Comparison of ENCODE assay signal across 1 fruit fly cellular context in genomic region chr3R:6816272-6816980, dm6.
TF ChIP-seq lines count a peak whose summit lies in the region.

No protein-coding gene starts in this region.

TF ChIP-seq in whole organism, embryonic, 481 proteins besides CTCF, POLR2A, EP300 and RAD21 (continued from another document and continues in another):
- TF ChIP-seq inv (GFP tag; IDR thresholded peaks at IDR 0.05; lab: Robert Waterston, UW; ENCODE audit: partially characterized antibody) = no peak
- peak; percentile 49; the same call in 1 of the 2 replicates for TF ChIP-seq Bgb (GFP tag; IDR thresholded peaks at IDR 0.05; lab: Robert Waterston, UW; ENCODE audit: partially characterized antibody)
- TF ChIP-seq Fer3 (tag; optimal IDR thresholded peaks at IDR 0.05; lab: Kevin White, UChicago) = no peak
- TF ChIP-seq CG11723 (GFP tag; optimal IDR thresholded peaks at IDR 0.05; lab: Kevin White, UChicago) = no peak
- no peak for TF ChIP-seq CG17359 (tag; optimal IDR thresholded peaks at IDR 0.05; lab: Kevin White, UChicago)
- peak; percentile 63 for TF ChIP-seq pros (GFP tag; optimal IDR thresholded peaks at IDR 0.05; lab: Kevin White, UChicago)
- TF ChIP-seq Blimp-1 (GFP tag; optimal IDR thresholded peaks at IDR 0.05; lab: Kevin White, UChicago) = peak; percentile 15
- no peak for TF ChIP-seq Bdp1 (GFP tag; optimal IDR thresholded peaks at IDR 0.05; lab: Kevin White, UChicago)
- peak; percentile 0 for TF ChIP-seq CG6813 (GFP tag; optimal IDR thresholded peaks at IDR 0.05; lab: Kevin White, UChicago)
- no peak for TF ChIP-seq CG11093 (GFP tag; IDR thresholded peaks at IDR 0.05; lab: Robert Waterston, UW)
- peak; percentile 14 for TF ChIP-seq CG16815 (GFP tag; optimal IDR thresholded peaks at IDR 0.05; lab: Kevin White, UChicago)
- TF ChIP-seq tx (GFP tag; optimal IDR thresholded peaks at IDR 0.05; lab: Kevin White, UChicago) = no peak
- peak; percentile 13 for TF ChIP-seq bcd (GFP tag; optimal IDR thresholded peaks at IDR 0.05; lab: Kevin White, UChicago)
- TF ChIP-seq CG6689 (GFP tag; IDR thresholded peaks at IDR 0.05; lab: Robert Waterston, UW) = 0 out of 2 replicates have a peak, but pooled peaks have one; percentile 10
- TF ChIP-seq stwl (tag; optimal IDR thresholded peaks at IDR 0.05; lab: Kevin White, UChicago) = no peak
- TF ChIP-seq CG12942 (GFP tag; optimal IDR thresholded peaks at IDR 0.05; lab: Kevin White, UChicago) = peak; percentile 6
- TF ChIP-seq ind (GFP tag; optimal IDR thresholded peaks at IDR 0.05; lab: Kevin White, UChicago) = no peak
- TF ChIP-seq CG34422 (GFP tag; IDR thresholded peaks at IDR 0.05; lab: Robert Waterston, UW) = no peak
- no peak for TF ChIP-seq CG18476 (GFP tag; optimal IDR thresholded peaks at IDR 0.05; lab: Kevin White, UChicago)
- TF ChIP-seq p53 (GFP tag; optimal IDR thresholded peaks at IDR 0.05; lab: Kevin White, UChicago) = no peak
- TF ChIP-seq Usf (GFP tag; optimal IDR thresholded peaks at IDR 0.05; lab: Kevin White, UChicago) = no peak
- peak; percentile 8 for TF ChIP-seq Kr (GFP tag; optimal IDR thresholded peaks at IDR 0.05; lab: Kevin White, UChicago)
- no peak for TF ChIP-seq CG12219 (GFP tag; optimal IDR thresholded peaks at IDR 0.05; lab: Kevin White, UChicago)
- TF ChIP-seq cwo (GFP tag; optimal IDR thresholded peaks at IDR 0.05; lab: Kevin White, UChicago) = no peak
- no peak for TF ChIP-seq CG3847 (GFP tag; IDR thresholded peaks at IDR 0.05; lab: Robert Waterston, UW)
- no peak for TF ChIP-seq trh (GFP tag; optimal IDR thresholded peaks at IDR 0.05; lab: Kevin White, UChicago)
- peak; percentile 41 for TF ChIP-seq pfk (GFP tag; optimal IDR thresholded peaks at IDR 0.05; lab: Kevin White, UChicago)
- TF ChIP-seq CG33213 (GFP tag; optimal IDR thresholded peaks at IDR 0.05; lab: Kevin White, UChicago) = no peak
- no peak for TF ChIP-seq Doc2 (GFP tag; IDR thresholded peaks at IDR 0.05; lab: Robert Waterston, UW)
- no peak for TF ChIP-seq CG7928 (GFP tag; optimal IDR thresholded peaks at IDR 0.05; lab: Kevin White, UChicago)
- TF ChIP-seq Dbx (GFP tag; IDR thresholded peaks at IDR 0.05; lab: Robert Waterston, UW) = no peak
- TF ChIP-seq lbe (GFP tag; optimal IDR thresholded peaks at IDR 0.05; lab: Kevin White, UChicago) = no peak
- peak; percentile 42 for TF ChIP-seq CG12391 (tag; optimal IDR thresholded peaks at IDR 0.05; lab: Kevin White, UChicago)
- TF ChIP-seq her (GFP tag; optimal IDR thresholded peaks at IDR 0.05; lab: Kevin White, UChicago) = peak; percentile 17
- TF ChIP-seq crc (GFP tag; optimal IDR thresholded peaks at IDR 0.05; lab: Kevin White, UChicago) = no peak
- TF ChIP-seq CG3163 (GFP tag; optimal IDR thresholded peaks at IDR 0.05; lab: Kevin White, UChicago) = peak; percentile 5
- TF ChIP-seq CG10431 (GFP tag; optimal IDR thresholded peaks at IDR 0.05; lab: Kevin White, UChicago) = no peak
- TF ChIP-seq HLH3B (GFP tag; IDR thresholded peaks at IDR 0.05; lab: Robert Waterston, UW) = no peak
- peak; percentile 24 for TF ChIP-seq CG13894 (tag; optimal IDR thresholded peaks at IDR 0.05; lab: Kevin White, UChicago)
- no peak for TF ChIP-seq CG10321 (GFP tag; IDR thresholded peaks at IDR 0.05; lab: Robert Waterston, UW)
- TF ChIP-seq H2.0 (GFP tag; IDR thresholded peaks at IDR 0.05; lab: Robert Waterston, UW) = no peak
- no peak for TF ChIP-seq aop (GFP tag; IDR thresholded peaks at IDR 0.05; lab: Robert Waterston, UW)
- no peak for TF ChIP-seq da (GFP tag; optimal IDR thresholded peaks at IDR 0.05; lab: Kevin White, UChicago)
- peak; percentile 52 for TF ChIP-seq CG11504 (tag; optimal IDR thresholded peaks at IDR 0.05; lab: Kevin White, UChicago)
- TF ChIP-seq CG4730 (GFP tag; IDR thresholded peaks at IDR 0.05; lab: Robert Waterston, UW) = no peak
- TF ChIP-seq CG8765 (GFP tag; IDR thresholded peaks at IDR 0.05; lab: Robert Waterston, UW) = no peak
- no peak for TF ChIP-seq exex (tag; optimal IDR thresholded peaks at IDR 0.05; lab: Kevin White, UChicago)
- no peak for TF ChIP-seq CG14441 (GFP tag; IDR thresholded peaks at IDR 0.05; lab: Robert Waterston, UW)
- no peak for TF ChIP-seq Lhr (GFP tag; optimal IDR thresholded peaks at IDR 0.05; lab: Kevin White, UChicago)
- peak; percentile 4; the same call in 2 of the 3 replicates for TF ChIP-seq zfh1 (GFP tag; IDR thresholded peaks at IDR 0.05; lab: Robert Waterston, UW)
- peak; percentile 43 for TF ChIP-seq CG2678 (tag; optimal IDR thresholded peaks at IDR 0.05; lab: Kevin White, UChicago)
- no peak for TF ChIP-seq CG12236 (GFP tag; optimal IDR thresholded peaks at IDR 0.05; lab: Kevin White, UChicago)
- no peak for TF ChIP-seq Atf6 (GFP tag; IDR thresholded peaks at IDR 0.05; lab: Robert Waterston, UW)
- no peak for TF ChIP-seq CG18011 (GFP tag; optimal IDR thresholded peaks at IDR 0.05; lab: Kevin White, UChicago)
- TF ChIP-seq Optix (GFP tag; IDR thresholded peaks at IDR 0.05; lab: Robert Waterston, UW) = no peak
- peak; percentile 1 for TF ChIP-seq CG15514 (GFP tag; optimal IDR thresholded peaks at IDR 0.05; lab: Kevin White, UChicago)
- TF ChIP-seq crp (GFP tag; optimal IDR thresholded peaks at IDR 0.05; lab: Kevin White, UChicago) = no peak
- TF ChIP-seq CG32532 (GFP tag; IDR thresholded peaks at IDR 0.05; lab: Robert Waterston, UW) = 0 out of 2 replicates have a peak, but pooled peaks have one; percentile 24
- 0 out of 3 replicates have a peak, but pooled peaks have one; percentile 55 for TF ChIP-seq mld (GFP tag; IDR thresholded peaks at IDR 0.05; lab: Robert Waterston, UW; ENCODE audit: partially characterized antibody)
- no peak for TF ChIP-seq gsb-n (tag; optimal IDR thresholded peaks at IDR 0.05; lab: Kevin White, UChicago)
- no peak for TF ChIP-seq YL-1 (GFP tag; optimal IDR thresholded peaks at IDR 0.05; lab: Kevin White, UChicago)
- TF ChIP-seq CG4282 (GFP tag; optimal IDR thresholded peaks at IDR 0.05; lab: Kevin White, UChicago) = no peak
- TF ChIP-seq CG17829 (tag; optimal IDR thresholded peaks at IDR 0.05; lab: Kevin White, UChicago) = no peak
- TF ChIP-seq gro (GFP tag; optimal IDR thresholded peaks at IDR 0.05; lab: Kevin White, UChicago) = no peak
- peak; percentile 15 for TF ChIP-seq Xbp1 (GFP tag; optimal IDR thresholded peaks at IDR 0.05; lab: Kevin White, UChicago)
- TF ChIP-seq fd64A (GFP tag; optimal IDR thresholded peaks at IDR 0.05; lab: Kevin White, UChicago) = no peak
- no peak for TF ChIP-seq sima (GFP tag; optimal IDR thresholded peaks at IDR 0.05; lab: Kevin White, UChicago)
- TF ChIP-seq Pdp1 (GFP tag; optimal IDR thresholded peaks at IDR 0.05; lab: Kevin White, UChicago) = peak in 1 of 2 experiments; percentile 64
- TF ChIP-seq CG30403 (GFP tag; optimal IDR thresholded peaks at IDR 0.05; lab: Kevin White, UChicago) = peak; percentile 27
- peak; percentile 27 for TF ChIP-seq pb (GFP tag; optimal IDR thresholded peaks at IDR 0.05; lab: Kevin White, UChicago)
- no peak for TF ChIP-seq MBD-R2 (GFP tag; IDR thresholded peaks at IDR 0.05; lab: Robert Waterston, UW)
- TF ChIP-seq CG10209 (GFP tag; optimal IDR thresholded peaks at IDR 0.05; lab: Kevin White, UChicago) = peak; percentile 22
- peak; percentile 30 for TF ChIP-seq Sox100B (GFP tag; optimal IDR thresholded peaks at IDR 0.05; lab: Kevin White, UChicago)
- peak; percentile 5 for TF ChIP-seq wek (GFP tag; optimal IDR thresholded peaks at IDR 0.05; lab: Kevin White, UChicago)
- no peak for TF ChIP-seq Gug (GFP tag; IDR thresholded peaks at IDR 0.05; lab: Robert Waterston, UW)
- TF ChIP-seq kah (GFP tag; optimal IDR thresholded peaks at IDR 0.05; lab: Kevin White, UChicago) = no peak
- TF ChIP-seq Dek (tag; optimal IDR thresholded peaks at IDR 0.05; lab: Kevin White, UChicago) = no peak
- no peak for TF ChIP-seq CG11085 (GFP tag; IDR thresholded peaks at IDR 0.05; lab: Robert Waterston, UW)
- TF ChIP-seq fd102C (GFP tag; optimal IDR thresholded peaks at IDR 0.05; lab: Kevin White, UChicago) = no peak
- TF ChIP-seq H15 (GFP tag; IDR thresholded peaks at IDR 0.05; lab: Robert Waterston, UW) = 0 out of 3 replicates have a peak, but pooled peaks have one; percentile 45
- peak; percentile 88 for TF ChIP-seq Med (GFP tag; lab: Kevin White, UChicago)
- 0 out of 3 replicates have a peak, but pooled peaks have one; percentile 18 for TF ChIP-seq CG11456 (GFP tag; IDR thresholded peaks at IDR 0.05; lab: Robert Waterston, UW)
- TF ChIP-seq CG6175 (GFP tag; IDR thresholded peaks at IDR 0.05; lab: Robert Waterston, UW) = no peak
- TF ChIP-seq Lim3 (GFP tag; IDR thresholded peaks at IDR 0.05; lab: Robert Waterston, UW) = no peak
- no peak for TF ChIP-seq mam (GFP tag; optimal IDR thresholded peaks at IDR 0.05; lab: Kevin White, UChicago)
- peak; percentile 54 for TF ChIP-seq CG7556 (GFP tag; optimal IDR thresholded peaks at IDR 0.05; lab: Kevin White, UChicago)
- no peak for TF ChIP-seq chif (GFP tag; optimal IDR thresholded peaks at IDR 0.05; lab: Kevin White, UChicago)
- TF ChIP-seq ERR (GFP tag; optimal IDR thresholded peaks at IDR 0.05; lab: Kevin White, UChicago) = no peak
- TF ChIP-seq Poxn (GFP tag; IDR thresholded peaks at IDR 0.05; lab: Robert Waterston, UW) = no peak
- no peak for TF ChIP-seq Antp (GFP tag; optimal IDR thresholded peaks at IDR 0.05; lab: Kevin White, UChicago)
- no peak for TF ChIP-seq CG2875 (GFP tag; optimal IDR thresholded peaks at IDR 0.05; lab: Kevin White, UChicago)
- no peak for TF ChIP-seq CG32772 (GFP tag; IDR thresholded peaks at IDR 0.05; lab: Robert Waterston, UW)
- TF ChIP-seq HmgD (GFP tag; optimal IDR thresholded peaks at IDR 0.05; lab: Kevin White, UChicago) = no peak
- no peak for TF ChIP-seq Dad (GFP tag; optimal IDR thresholded peaks at IDR 0.05; lab: Kevin White, UChicago)
- peak; percentile 62 for TF ChIP-seq CG10979 (tag; optimal IDR thresholded peaks at IDR 0.05; lab: Kevin White, UChicago)
- TF ChIP-seq ham (GFP tag; IDR thresholded peaks at IDR 0.05; lab: Robert Waterston, UW) = no peak
- no peak for TF ChIP-seq sob (GFP tag; IDR thresholded peaks at IDR 0.05; lab: Robert Waterston, UW)
- TF ChIP-seq ewg (GFP tag; optimal IDR thresholded peaks at IDR 0.05; lab: Kevin White, UChicago) = peak; percentile 9
- peak; percentile 12 for TF ChIP-seq CG5180 (GFP tag; optimal IDR thresholded peaks at IDR 0.05; lab: Kevin White, UChicago)
- no peak for TF ChIP-seq CG4328 (GFP tag; optimal IDR thresholded peaks at IDR 0.05; lab: Kevin White, UChicago)
- TF ChIP-seq grau (tag; optimal IDR thresholded peaks at IDR 0.05; lab: Kevin White, UChicago) = no peak
- TF ChIP-seq esg (GFP tag; conservative IDR thresholded peaks at IDR 0.05; lab: Robert Waterston, UW) = no peak
- TF ChIP-seq kay (GFP tag; optimal IDR thresholded peaks at IDR 0.05; lab: Kevin White, UChicago) = no peak
- TF ChIP-seq CG6683 (GFP tag; optimal IDR thresholded peaks at IDR 0.05; lab: Kevin White, UChicago) = no peak
- no peak for TF ChIP-seq CG10274 (GFP tag; optimal IDR thresholded peaks at IDR 0.05; lab: Kevin White, UChicago)
- no peak for TF ChIP-seq yki (optimal IDR thresholded peaks at IDR 0.05; lab: Kevin White, UChicago)
- no peak for TF ChIP-seq CG12299 (tag; optimal IDR thresholded peaks at IDR 0.05; lab: Kevin White, UChicago)
- peak; percentile 58; the same call in 1 of the 2 replicates for TF ChIP-seq CG31441 (GFP tag; IDR thresholded peaks at IDR 0.05; lab: Robert Waterston, UW)
- TF ChIP-seq CG4424 (GFP tag; optimal IDR thresholded peaks at IDR 0.05; lab: Kevin White, UChicago) = peak; percentile 15
- TF ChIP-seq gce (GFP tag; IDR thresholded peaks at IDR 0.05; lab: Robert Waterston, UW) = peak; percentile 47; the same call in 1 of the 3 replicates
- TF ChIP-seq Atf3 (GFP tag; optimal IDR thresholded peaks at IDR 0.05; lab: Kevin White, UChicago) = no peak
- TF ChIP-seq knrl (GFP tag; IDR thresholded peaks at IDR 0.05; lab: Robert Waterston, UW; ENCODE audit: partially characterized antibody) = no peak
- TF ChIP-seq wdn (GFP tag; IDR thresholded peaks at IDR 0.05; lab: Robert Waterston, UW) = no peak
- TF ChIP-seq CG10543 (GFP tag; optimal IDR thresholded peaks at IDR 0.05; lab: Kevin White, UChicago) = no peak
- peak; percentile 15 for TF ChIP-seq Meics (GFP tag; optimal IDR thresholded peaks at IDR 0.05; lab: Kevin White, UChicago)
- TF ChIP-seq CG6854 (GFP tag; optimal IDR thresholded peaks at IDR 0.05; lab: Kevin White, UChicago) = no peak
- no peak for TF ChIP-seq Hand (GFP tag; optimal IDR thresholded peaks at IDR 0.05; lab: Kevin White, UChicago)
- TF ChIP-seq luna (GFP tag; optimal IDR thresholded peaks at IDR 0.05; lab: Kevin White, UChicago) = no peak
- no peak for TF ChIP-seq Ssrp (tag; optimal IDR thresholded peaks at IDR 0.05; lab: Kevin White, UChicago)
- no peak for TF ChIP-seq CG15011 (GFP tag; optimal IDR thresholded peaks at IDR 0.05; lab: Kevin White, UChicago)
- peak; percentile 33 for TF ChIP-seq CG13775 (GFP tag; optimal IDR thresholded peaks at IDR 0.05; lab: Kevin White, UChicago)
- no peak for TF ChIP-seq ro (GFP tag; IDR thresholded peaks at IDR 0.05; lab: Robert Waterston, UW)
- TF ChIP-seq CG15696 (tag; optimal IDR thresholded peaks at IDR 0.05; lab: Kevin White, UChicago) = no peak
- no peak for TF ChIP-seq CG11696 (GFP tag; IDR thresholded peaks at IDR 0.05; lab: Robert Waterston, UW)
- peak; percentile 33; the same call in 2 of the 3 replicates for TF ChIP-seq row (GFP tag; IDR thresholded peaks at IDR 0.05; lab: Robert Waterston, UW)
- TF ChIP-seq CG11695 (GFP tag; IDR thresholded peaks at IDR 0.05; lab: Robert Waterston, UW) = no peak
- no peak for TF ChIP-seq pnt (GFP tag; optimal IDR thresholded peaks at IDR 0.05; lab: Kevin White, UChicago)
- TF ChIP-seq Awh (GFP tag; IDR thresholded peaks at IDR 0.05; lab: Robert Waterston, UW) = 0 out of 2 replicates have a peak, but pooled peaks have one; percentile 6
- no peak for TF ChIP-seq ranshi (GFP tag; IDR thresholded peaks at IDR 0.05; lab: Robert Waterston, UW)
- peak; percentile 35 for TF ChIP-seq nerfin-1 (tag; optimal IDR thresholded peaks at IDR 0.05; lab: Kevin White, UChicago)
- TF ChIP-seq chm (GFP tag; IDR thresholded peaks at IDR 0.05; lab: Robert Waterston, UW) = peak; percentile 61; the same call in 1 of the 2 replicates
- TF ChIP-seq E2f2 (GFP tag; IDR thresholded peaks at IDR 0.05; lab: Robert Waterston, UW) = no peak
- TF ChIP-seq otp (GFP tag; IDR thresholded peaks at IDR 0.05; lab: Robert Waterston, UW) = no peak
- no peak for TF ChIP-seq dysf (GFP tag; IDR thresholded peaks at IDR 0.05; lab: Robert Waterston, UW)
- TF ChIP-seq tll (GFP tag; optimal IDR thresholded peaks at IDR 0.05; lab: Kevin White, UChicago) = no peak
- TF ChIP-seq crol (GFP tag; IDR thresholded peaks at IDR 0.05; lab: Robert Waterston, UW) = peak; percentile 90
- no peak for TF ChIP-seq CG12104 (GFP tag; optimal IDR thresholded peaks at IDR 0.05; lab: Kevin White, UChicago)
